Worm (Caenorhabditis elegans) whole organism, L2 larva: Measurements from ENCODE around the gene elpc-3.

Experiments
- F13H6.1 ChIP-seq: sonication (generic microtip); optimal IDR thresholded peaks from 2 replicates; lab custom pipeline; 2016; ENCODE audit warnings: missing genetic modification characterization, missing compliant biosample characterization
- Y55F3AM.14 ChIP-seq: fragments of 200-800 bp; sonication (Bioruptor generic); optimal IDR thresholded peaks from 2 replicates; lab custom pipeline; 2018; ENCODE audit warnings: mild to moderate bottlenecking, missing genetic modification characterization, missing compliant biosample characterization
- aly-2 ChIP-seq: fragments of 150-350 bp; optimal IDR thresholded peaks from 2 replicates; lab custom pipeline; 2014; ENCODE audit warnings: missing biosample characterization, missing genetic modification characterization
- ama-1 ChIP-seq: fragments of 150-350 bp; optimal IDR thresholded peaks from 2 replicates; lab custom pipeline; 2018; ENCODE audit warnings: inconsistent platforms
- blmp-1 ChIP-seq: sonication (generic microtip); optimal IDR thresholded peaks from 2 replicates; lab custom pipeline; 2017; ENCODE audit warnings: missing genetic modification characterization, mild to moderate bottlenecking, missing compliant biosample characterization, antibody characterized with exemption, moderate library complexity; ENCODE audit not compliant: insufficient read depth
- lsy-2 ChIP-seq, 2 experiments: fragments of 150-350 bp in 1 of 2; sonication (generic microtip) in 1 of 2; optimal IDR thresholded peaks; 2 replicates each; lab custom pipeline; 2014 to 2017; ENCODE audit warnings: missing biosample characterization in 2 of 2, missing genetic modification characterization in 2 of 2
- nhr-6 ChIP-seq: fragments of 150-350 bp; optimal IDR thresholded peaks from 2 replicates; lab custom pipeline; 2014; ENCODE audit warnings: missing biosample characterization, missing genetic modification characterization
- peb-1 ChIP-seq: fragments of 150-350 bp; optimal IDR thresholded peaks from 2 replicates; lab custom pipeline; 2014; ENCODE audit warnings: missing biosample characterization, missing genetic modification characterization
- skn-1 ChIP-seq: sonication (generic microtip); optimal IDR thresholded peaks from 2 replicates; lab custom pipeline; 2017; ENCODE audit warnings: missing biosample characterization, missing genetic modification characterization

ce11 chrV:12167653-12168052 lies 13.6 kb downstream of the elpc-3 start, which contains the start of gene col-37:
- TF ChIP-seq ama-1 (lab: Kevin White, UChicago): no peak
- no peak for TF ChIP-seq skn-1 (tag; lab: Kevin White, UChicago)
- no peak for TF ChIP-seq aly-2 (tag; lab: Kevin White, UChicago)
- TF ChIP-seq blmp-1: no peak
- TF ChIP-seq peb-1 (tag; lab: Kevin White, UChicago): no peak
- TF ChIP-seq lsy-2 (tag; optimal IDR thresholded peaks at IDR 0.05; lab: Kevin White, UChicago): no peak
- TF ChIP-seq Y55F3AM.14 (GFP tag; lab: Kevin White, UChicago): no peak
- no peak for TF ChIP-seq nhr-6 (tag; lab: Kevin White, UChicago)
- TF ChIP-seq F13H6.1 (tag; lab: Kevin White, UChicago): no peak
